Worm (Caenorhabditis elegans) whole organism, young adult: ENCODE data around the gene F54D10.4.

ENCODE experiments used
- B0019.2 ChIP-seq: fragments of 200-800 bp; sonication (Bioruptor generic); conservative IDR thresholded peaks from 2 replicates; pipeline ENCODE4 v1.3.6; 2022; ENCODE audit warnings: missing genetic modification reagents, missing genetic modification characterization, missing compliant biosample characterization
- B0035.1 ChIP-seq: sonication (generic microtip); optimal IDR thresholded peaks from 2 replicates; lab custom pipeline; 2016; ENCODE audit warnings: missing genetic modification characterization, mild to moderate bottlenecking, missing compliant biosample characterization, missing genotype, missing genetic modification reagents
- F39B2.1 ChIP-seq: fragments of 200-800 bp; sonication (Bioruptor generic); IDR thresholded peaks from 2 replicates; pipeline ENCODE4 v1.3.6; 2022; ENCODE audit warnings: missing genetic modification reagents, missing genetic modification characterization, missing compliant biosample characterization
- K12H6.12 ChIP-seq: fragments of 200-800 bp; sonication (Bioruptor generic); optimal IDR thresholded peaks from 2 replicates; lab custom pipeline; 2018; ENCODE audit warnings: mild to moderate bottlenecking, missing genetic modification characterization, missing compliant biosample characterization
- Y53G8AR.9 ChIP-seq: fragments of 200-800 bp; sonication (Bioruptor generic); conservative IDR thresholded peaks from 2 replicates; pipeline ENCODE4 v1.3.6; 2022; ENCODE audit warnings: missing genetic modification reagents, missing genetic modification characterization, missing compliant biosample characterization
- Y56A3A.18 ChIP-seq: fragments of 200-800 bp; sonication (Bioruptor generic); IDR thresholded peaks from 2 replicates; pipeline ENCODE4 v1.3.6; 2022; ENCODE audit warnings: missing genetic modification reagents, missing genetic modification characterization, missing compliant biosample characterization
- Y67H2A.10 ChIP-seq: fragments of 200-800 bp; sonication (Bioruptor generic); conservative IDR thresholded peaks from 2 replicates; pipeline ENCODE4 v1.3.6; 2022; ENCODE audit warnings: missing genetic modification reagents, missing genetic modification characterization, missing compliant biosample characterization
- Y79H2A.3 ChIP-seq: fragments of 200-800 bp; sonication (Bioruptor generic); conservative IDR thresholded peaks from 2 replicates; pipeline ENCODE4 v1.3.6; 2022; ENCODE audit warnings: missing genetic modification reagents, missing genetic modification characterization, missing compliant biosample characterization
- ZK185.1 ChIP-seq: sonication (generic microtip); optimal IDR thresholded peaks from 2 replicates; lab custom pipeline; 2016; ENCODE audit warnings: mild to moderate bottlenecking, missing genetic modification characterization, missing compliant biosample characterization; ENCODE audit not compliant: poor library complexity, severe bottlenecking
- aptf-3 ChIP-seq: fragments of 200-800 bp; sonication (Bioruptor generic); IDR thresholded peaks from 2 replicates; pipeline ENCODE4 v1.3.6; 2022; ENCODE audit warnings: missing genetic modification characterization, missing compliant biosample characterization
- atf-7 ChIP-seq: sonication (generic microtip); optimal IDR thresholded peaks from 2 replicates; lab custom pipeline; 2017; ENCODE audit warnings: mild to moderate bottlenecking, missing genetic modification characterization, missing compliant biosample characterization
- ccch-3 ChIP-seq: fragments of 200-800 bp; sonication (Bioruptor generic); optimal IDR thresholded peaks from 2 replicates; lab custom pipeline; 2018; ENCODE audit warnings: mild to moderate bottlenecking, missing genetic modification characterization, missing compliant biosample characterization
- ceh-27 ChIP-seq: fragments of 200-800 bp; sonication (Bioruptor generic); optimal IDR thresholded peaks from 2 replicates; lab custom pipeline; 2018; ENCODE audit warnings: mild to moderate bottlenecking, missing genetic modification characterization, moderate library complexity, missing compliant biosample characterization
- ceh-58 ChIP-seq: fragments of 200-800 bp; sonication (Bioruptor generic); IDR thresholded peaks from 2 replicates; pipeline ENCODE4 v1.3.6; 2022; ENCODE audit warnings: missing genetic modification characterization, missing compliant biosample characterization
- dox-1 ChIP-seq: fragments of 200-800 bp; sonication (Bioruptor generic); IDR thresholded peaks from 2 replicates; pipeline ENCODE4 v1.3.6; 2022; ENCODE audit warnings: missing genetic modification reagents, missing genetic modification characterization, missing compliant biosample characterization
- hlh-26 ChIP-seq: fragments of 200-800 bp; sonication (Bioruptor generic); conservative IDR thresholded peaks from 2 replicates; pipeline ENCODE4 v1.3.6; 2022; ENCODE audit warnings: missing genetic modification reagents, missing genetic modification characterization, missing compliant biosample characterization
- hsf-1 ChIP-seq: fragments of 200-800 bp; sonication (Bioruptor generic); IDR thresholded peaks from 2 replicates; pipeline ENCODE4 v1.3.6; 2022; ENCODE audit warnings: missing genetic modification reagents, missing genetic modification characterization, missing compliant biosample characterization
- let-526 ChIP-seq: fragments of 200-800 bp; sonication (Bioruptor generic); IDR thresholded peaks from 2 replicates; pipeline ENCODE4 v1.3.6; 2022; ENCODE audit warnings: missing genetic modification reagents, missing genetic modification characterization, missing compliant biosample characterization
- let-607 ChIP-seq, 2 experiments: fragments of 200-800 bp in 1 of 2; sonication (Bioruptor generic) in 1 of 2; sonication (generic microtip) in 1 of 2; optimal IDR thresholded peaks; 2 replicates each; lab custom pipeline; 2016 to 2018; ENCODE audit warnings: mild to moderate bottlenecking in 2 of 2, missing compliant biosample characterization in 2 of 2, missing genetic modification characterization in 2 of 2, moderate library complexity in 2 of 2, missing genotype in 1 of 2
- lin-35 ChIP-seq, 3 experiments: fragments of 150-350 bp in 2 of 3; sonication (generic microtip) in 1 of 3; optimal IDR thresholded peaks; 2 replicates each; lab custom pipeline; 2014 to 2018; ENCODE audit warnings: missing biosample characterization in 3 of 3, missing genetic modification characterization in 3 of 3, missing genetic modification reagents in 3 of 3
- lin-40 ChIP-seq: sonication (generic microtip); optimal IDR thresholded peaks from 2 replicates; lab custom pipeline; 2016; ENCODE audit warnings: missing genetic modification characterization, mild to moderate bottlenecking, missing compliant biosample characterization, missing genotype, missing genetic modification reagents
- lir-1 ChIP-seq: fragments of 200-800 bp; sonication (Bioruptor generic); conservative IDR thresholded peaks from 2 replicates; pipeline ENCODE4 v1.3.6; 2022; ENCODE audit warnings: missing genetic modification reagents, missing genetic modification characterization, missing compliant biosample characterization
- lsl-1 ChIP-seq: fragments of 200-800 bp; sonication (Bioruptor generic); optimal IDR thresholded peaks from 2 replicates; lab custom pipeline; 2018; ENCODE audit warnings: mild to moderate bottlenecking, missing genetic modification characterization, moderate library complexity, missing compliant biosample characterization
- madf-10 ChIP-seq: sonication (generic microtip); optimal IDR thresholded peaks from 2 replicates; lab custom pipeline; 2016; ENCODE audit warnings: mild to moderate bottlenecking, missing genetic modification characterization, missing compliant biosample characterization
- nhr-120 ChIP-seq: fragments of 200-800 bp; sonication (Bioruptor generic); IDR thresholded peaks from 2 replicates; pipeline ENCODE4 v1.3.6; 2022; ENCODE audit warnings: missing genetic modification characterization, missing compliant biosample characterization
- nhr-179 ChIP-seq: sonication (generic microtip); optimal IDR thresholded peaks from 2 replicates; lab custom pipeline; 2016; ENCODE audit warnings: mild to moderate bottlenecking, missing genetic modification characterization, missing compliant biosample characterization
- nhr-90 ChIP-seq: sonication (generic microtip); optimal IDR thresholded peaks from 2 replicates; lab custom pipeline; 2016; ENCODE audit warnings: missing genotype, mild to moderate bottlenecking, missing genetic modification characterization, missing compliant biosample characterization
- pha-4 ChIP-seq: fragments of 150-350 bp; sonication (generic microtip); optimal IDR thresholded peaks from 2 replicates; lab custom pipeline; 2014; ENCODE audit warnings: missing biosample characterization, missing genetic modification reagents, missing genetic modification characterization
- rec-8 ChIP-seq, 2 experiments: sonication (generic microtip); optimal IDR thresholded peaks; 2 replicates each; lab custom pipeline; 2016; ENCODE audit warnings: mild to moderate bottlenecking in 2 of 2, missing genetic modification characterization in 2 of 2, missing genetic modification reagents in 2 of 2, missing genotype in 2 of 2, missing biosample characterization in 1 of 2, missing compliant biosample characterization in 1 of 2, moderate library complexity in 1 of 2
- repo-1 ChIP-seq: sonication (generic microtip); optimal IDR thresholded peaks from 2 replicates; lab custom pipeline; 2017; ENCODE audit warnings: mild to moderate bottlenecking, missing genetic modification characterization, missing compliant biosample characterization
- snpc-1.3 ChIP-seq: sonication (generic microtip); optimal IDR thresholded peaks from 2 replicates; lab custom pipeline; 2017; ENCODE audit warnings: missing genetic modification characterization, mild to moderate bottlenecking, missing compliant biosample characterization, antibody characterized with exemption, moderate library complexity, missing genotype, missing genetic modification reagents; ENCODE audit not compliant: insufficient read depth
- snpc-3.4 ChIP-seq: sonication (generic microtip); optimal IDR thresholded peaks from 2 replicates; lab custom pipeline; 2017; ENCODE audit warnings: missing genetic modification characterization, mild to moderate bottlenecking, missing compliant biosample characterization, antibody characterized with exemption, moderate library complexity, missing genotype, missing genetic modification reagents
- somi-1 ChIP-seq: fragments of 200-800 bp; sonication (Bioruptor generic); optimal IDR thresholded peaks from 2 replicates; lab custom pipeline; 2018; ENCODE audit warnings: mild to moderate bottlenecking, missing genetic modification characterization, missing compliant biosample characterization
- tlf-1 ChIP-seq: fragments of 200-800 bp; sonication (Bioruptor generic); optimal IDR thresholded peaks from 2 replicates; lab custom pipeline; 2018; ENCODE audit warnings: mild to moderate bottlenecking, missing genetic modification characterization, missing compliant biosample characterization
- zim-3 ChIP-seq: sonication (generic microtip); optimal IDR thresholded peaks from 2 replicates; lab custom pipeline; 2017; ENCODE audit warnings: mild to moderate bottlenecking, missing genetic modification characterization, moderate library complexity, missing compliant biosample characterization
- ztf-18 ChIP-seq: sonication (generic microtip); optimal IDR thresholded peaks from 2 replicates; lab custom pipeline; 2016; ENCODE audit warnings: missing genotype, mild to moderate bottlenecking, missing genetic modification characterization, missing compliant biosample characterization
- ztf-22 ChIP-seq: fragments of 200-800 bp; sonication (Bioruptor generic); optimal IDR thresholded peaks from 2 replicates; lab custom pipeline; 2018; ENCODE audit warnings: mild to moderate bottlenecking, missing genetic modification characterization, moderate library complexity, missing compliant biosample characterization
- ztf-28 ChIP-seq: fragments of 200-800 bp; sonication (Bioruptor generic); IDR thresholded peaks from 2 replicates; pipeline ENCODE4 v1.3.6; 2022; ENCODE audit warnings: missing genetic modification reagents, missing genetic modification characterization, missing compliant biosample characterization
- ztf-3 ChIP-seq: fragments of 200-800 bp; sonication (Bioruptor generic); optimal IDR thresholded peaks from 2 replicates; lab custom pipeline; 2018; ENCODE audit warnings: mild to moderate bottlenecking, missing genetic modification characterization, missing compliant biosample characterization

The F54D10.4 gene

ce11 chrII:3795323-3795722 is 11.5 kb downstream of the F54D10.4 start, which contains the start of gene Y8A9A.2:
TSS of gene Y8A9A.2 (plus strand) at chrII:3795623.
- TF ChIP-seq Y56A3A.18 (GFP tag; lab: Robert Waterston, UW) (no peak), atf-7 (tag; lab: Kevin White, UChicago) (no peak), B0019.2 (no peak), ztf-18 (no peak), let-526 (no peak), nhr-120 (no peak), B0035.1 (tag; lab: Kevin White, UChicago) (no peak)

ce11 chrII:3793336-3793735 is 13.5 kb downstream of the F54D10.4 start, which contains the start of gene fbxb-99:
TSS of gene fbxb-99 (minus strand) at chrII:3793436.
- TF ChIP-seq dox-1 (no peak), rec-8 (tag; optimal IDR thresholded peaks at IDR 0.05; lab: Kevin White, UChicago) (no peak), nhr-90 (no peak), ceh-27 (GFP tag; lab: Kevin White, UChicago) (no peak), snpc-1.3 (tag; lab: Kevin White, UChicago) (no peak), lsl-1 (no peak), B0035.1 (tag; lab: Kevin White, UChicago) (no peak), tlf-1 (GFP tag; lab: Kevin White, UChicago) (no peak), lir-1 (no peak), ztf-28 (GFP tag; lab: Robert Waterston, UW) (no peak), ZK185.1 (tag; lab: Kevin White, UChicago) (no peak), somi-1 (no peak), snpc-3.4 (tag; lab: Kevin White, UChicago) (no peak), lin-40 (tag; lab: Kevin White, UChicago) (no peak), hsf-1 (no peak), Y79H2A.3 (GFP tag; lab: Robert Waterston, UW) (no peak), ccch-3 (no peak), nhr-179 (no peak), let-607 (tag; optimal IDR thresholded peaks at IDR 0.05; lab: Kevin White, UChicago) (no peak), Y56A3A.18 (GFP tag; lab: Robert Waterston, UW) (no peak)
- TF ChIP-seq, all 124 proteins: peak for 0

- no peak for TF ChIP-seq ceh-58 (GFP tag; lab: Robert Waterston, UW)
- no peak for TF ChIP-seq aptf-3 (GFP tag; lab: Robert Waterston, UW)
- no peak for TF ChIP-seq Y67H2A.10 (GFP tag; lab: Robert Waterston, UW)
- TF ChIP-seq zim-3 (tag; lab: Kevin White, UChicago): no peak
- no peak for TF ChIP-seq ztf-22
- no peak for TF ChIP-seq Y53G8AR.9
- TF ChIP-seq hlh-26 (GFP tag; lab: Robert Waterston, UW): no peak
- TF ChIP-seq ztf-3: no peak
- no peak for TF ChIP-seq K12H6.12 (tag; lab: Kevin White, UChicago)
- TF ChIP-seq madf-10 (tag; lab: Kevin White, UChicago): no peak
- TF ChIP-seq pha-4 (tag; lab: Kevin White, UChicago): no peak
- no peak for TF ChIP-seq repo-1 (tag; lab: Kevin White, UChicago)
- TF ChIP-seq dox-1: no peak
- no peak for TF ChIP-seq F39B2.1 (GFP tag; lab: Robert Waterston, UW)
- TF ChIP-seq lin-35 (GFP tag; optimal IDR thresholded peaks at IDR 0.05; lab: Kevin White, UChicago): no peak
- TF ChIP-seq, all 124 proteins: peak for 0
Observed at ce11 chrII:3788356-3788962, 18.4 kb downstream of the F54D10.4 start.
